Worm (Caenorhabditis elegans) whole organism, L1 larva: ENCODE measurements around the gene zig-13.

Experiments
- C16A3.4 ChIP-seq: fragments of 150-350 bp; optimal IDR thresholded peaks from 2 replicates; lab custom pipeline; 2014; ENCODE audit warnings: missing biosample characterization, missing genetic modification characterization
- aha-1 ChIP-seq: fragments of 150-350 bp; optimal IDR thresholded peaks from 2 replicates; lab custom pipeline; 2014; ENCODE audit warnings: missing biosample characterization, missing genetic modification characterization
- ces-1 ChIP-seq: fragments of 150-350 bp; optimal IDR thresholded peaks from 2 replicates; lab custom pipeline; 2014; ENCODE audit warnings: missing biosample characterization, missing genetic modification reagents, missing genetic modification characterization
- ets-5 ChIP-seq: fragments of 200-800 bp; sonication (Bioruptor generic); IDR thresholded peaks from 2 replicates; pipeline ENCODE4 v1.3.6; 2022; ENCODE audit warnings: missing genetic modification characterization, missing compliant biosample characterization
- fos-1 ChIP-seq: fragments of 150-350 bp; optimal IDR thresholded peaks from 2 replicates; lab custom pipeline; 2014; ENCODE audit warnings: missing biosample characterization, missing genetic modification characterization
- lin-13 ChIP-seq: fragments of 150-350 bp; optimal IDR thresholded peaks from 2 replicates; lab custom pipeline; 2014; ENCODE audit warnings: missing biosample characterization, missing genetic modification reagents, missing genetic modification characterization
- lin-15B ChIP-seq: fragments of 150-350 bp; sonication (generic microtip); optimal IDR thresholded peaks from 3 replicates; lab custom pipeline; 2014; ENCODE audit warnings: missing biosample characterization, missing genetic modification characterization
- nhr-28 ChIP-seq: fragments of 150-350 bp; optimal IDR thresholded peaks from 2 replicates; lab custom pipeline; 2014; ENCODE audit warnings: missing biosample characterization, missing genetic modification characterization
- nhr-77 ChIP-seq: fragments of 150-350 bp; optimal IDR thresholded peaks from 2 replicates; lab custom pipeline; 2014; ENCODE audit warnings: missing biosample characterization, missing genetic modification characterization
- pag-3 ChIP-seq: sonication (generic microtip); optimal IDR thresholded peaks from 2 replicates; lab custom pipeline; 2017; ENCODE audit warnings: missing genetic modification characterization, mild to moderate bottlenecking, missing compliant biosample characterization, antibody characterized with exemption, borderline replicate concordance; ENCODE audit not compliant: insufficient read depth
- rnt-1 ChIP-seq: sonication (generic microtip); optimal IDR thresholded peaks from 2 replicates; lab custom pipeline; 2016; ENCODE audit warnings: mild to moderate bottlenecking, missing genetic modification characterization, moderate library complexity, missing compliant biosample characterization
- unc-62 ChIP-seq: fragments of 150-350 bp; optimal IDR thresholded peaks from 2 replicates; lab custom pipeline; 2014; ENCODE audit warnings: missing biosample characterization, missing genetic modification reagents, missing genetic modification characterization
- zip-4 ChIP-seq: fragments of 200-800 bp; sonication (Bioruptor generic); optimal IDR thresholded peaks from 2 replicates; lab custom pipeline; 2018; ENCODE audit warnings: mild to moderate bottlenecking, missing genetic modification characterization, moderate library complexity, missing compliant biosample characterization

DNA sequence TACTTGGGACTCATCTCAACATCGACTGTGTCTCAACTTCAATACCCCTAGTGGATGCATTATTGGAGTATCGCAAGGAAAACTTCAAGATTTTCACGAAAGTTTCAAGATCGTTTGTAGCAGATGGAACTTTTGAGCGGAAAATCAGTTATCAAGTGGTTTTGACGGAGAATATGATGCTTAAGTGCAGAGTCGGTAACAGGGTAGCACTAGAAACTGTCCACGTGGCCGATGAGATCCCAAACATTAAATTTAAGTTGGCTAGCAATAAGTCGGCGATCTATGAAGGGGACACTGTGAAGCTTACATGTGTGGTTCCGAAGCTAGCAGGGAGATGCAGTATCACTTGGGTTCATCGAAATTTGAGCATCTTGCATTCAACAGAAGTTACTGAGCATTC lies 2.6 kb upstream of the zig-13 start:
- TF ChIP-seq lin-13 (GFP tag; lab: Kevin White, UChicago) (no peak), nhr-77 (tag; lab: Kevin White, UChicago) (no peak), unc-62 (GFP tag; lab: Kevin White, UChicago) (no peak), C16A3.4 (tag; lab: Kevin White, UChicago) (no peak), fos-1 (tag; lab: Kevin White, UChicago) (no peak), pag-3 (tag; lab: Kevin White, UChicago) (no peak), nhr-28 (no peak), ets-5 (GFP tag; lab: Robert Waterston, UW) (no peak), rnt-1 (tag; lab: Kevin White, UChicago) (no peak), aha-1 (tag; lab: Kevin White, UChicago) (no peak), zip-4 (GFP tag; lab: Kevin White, UChicago) (no peak), lin-15B (no peak), ces-1 (GFP tag; lab: Kevin White, UChicago) (no peak)
